Worm (Caenorhabditis elegans) whole organism, L4 larva: ENCODE data around the gene mls-2.

Source experiments
- F10B5.3 ChIP-seq: sonication (generic microtip); optimal IDR thresholded peaks from 2 replicates; lab custom pipeline; 2016; ENCODE audit warnings: mild to moderate bottlenecking, missing genetic modification characterization, missing compliant biosample characterization
- F44E2.7 ChIP-seq: fragments of 200-800 bp; sonication (Bioruptor generic); IDR thresholded peaks from 2 replicates; pipeline ENCODE4 v2.1.2; 2022; ENCODE audit warnings: missing genetic modification characterization, missing compliant biosample characterization
- Y75B8A.6 ChIP-seq: fragments of 200-800 bp; sonication (Bioruptor generic); IDR thresholded peaks from 2 replicates; pipeline ENCODE4 v1.3.6; 2022; ENCODE audit warnings: missing genetic modification reagents, missing genetic modification characterization, missing compliant biosample characterization
- ZK337.2 ChIP-seq: fragments of 200-800 bp; sonication (Bioruptor generic); IDR thresholded peaks from 2 replicates; pipeline ENCODE4 v1.3.6; 2022; ENCODE audit warnings: missing genetic modification reagents, missing genetic modification characterization, missing compliant biosample characterization
- aha-1 ChIP-seq: fragments of 150-350 bp; peaks from one replicate; lab custom pipeline; 2014; ENCODE audit warnings: missing biosample characterization, missing genetic modification characterization
- attf-4 ChIP-seq: sonication (generic microtip); optimal IDR thresholded peaks from 3 replicates; lab custom pipeline; 2017; ENCODE audit warnings: missing biosample characterization, missing genetic modification characterization
- ceh-20 ChIP-seq: fragments of 200-800 bp; sonication (Bioruptor generic); IDR thresholded peaks from 2 replicates; pipeline ENCODE4 v1.3.6; 2022; ENCODE audit warnings: missing genetic modification reagents, missing genetic modification characterization, missing compliant biosample characterization
- ceh-82 ChIP-seq: sonication (generic microtip); optimal IDR thresholded peaks from 2 replicates; lab custom pipeline; 2017; ENCODE audit warnings: missing biosample characterization, missing genetic modification characterization
- daf-16 ChIP-seq, 3 experiments: sonication (generic microtip); optimal IDR thresholded peaks; 2 replicates each; lab custom pipeline; 2016 to 2017; ENCODE audit warnings: missing genetic modification characterization in 3 of 3, missing genetic modification reagents in 3 of 3, mild to moderate bottlenecking in 2 of 3, missing compliant biosample characterization in 2 of 3, missing biosample characterization in 1 of 3, moderate library complexity in 1 of 3
- dmd-6 ChIP-seq: fragments of 200-800 bp; sonication (Bioruptor generic); IDR thresholded peaks from 2 replicates; pipeline ENCODE4 v1.3.6; 2022; ENCODE audit warnings: missing genetic modification reagents, missing genetic modification characterization, missing compliant biosample characterization
- egl-43 ChIP-seq: fragments of 200-800 bp; sonication (Bioruptor generic); IDR thresholded peaks from 2 replicates; pipeline ENCODE4 v1.3.6; 2022; ENCODE audit warnings: missing genetic modification reagents, missing genetic modification characterization, missing compliant biosample characterization
- hlh-11 ChIP-seq: fragments of 200-800 bp; sonication (Bioruptor generic); optimal IDR thresholded peaks from 2 replicates; lab custom pipeline; 2018; ENCODE audit warnings: mild to moderate bottlenecking, missing genetic modification characterization, missing compliant biosample characterization
- hlh-30 ChIP-seq: sonication (generic microtip); optimal IDR thresholded peaks from 2 replicates; lab custom pipeline; 2017; ENCODE audit warnings: antibody characterized with exemption, mild to moderate bottlenecking, missing genetic modification characterization, missing compliant biosample characterization; ENCODE audit not compliant: insufficient read depth
- hmg-1.1 ChIP-seq: fragments of 200-800 bp; sonication (Bioruptor generic); IDR thresholded peaks from 2 replicates; pipeline ENCODE4 v1.3.6; 2022; ENCODE audit warnings: missing genetic modification reagents, missing genetic modification characterization, missing compliant biosample characterization
- jun-1 ChIP-seq: fragments of 150-350 bp; optimal IDR thresholded peaks from 2 replicates; lab custom pipeline; 2014; ENCODE audit warnings: missing biosample characterization, missing genetic modification reagents, missing genetic modification characterization
- lin-29 ChIP-seq: fragments of 200-800 bp; sonication (Bioruptor generic); IDR thresholded peaks from 2 replicates; pipeline ENCODE4 v1.3.6; 2022; ENCODE audit warnings: missing genetic modification reagents, missing genetic modification characterization, missing compliant biosample characterization
- lin-38 ChIP-seq: fragments of 200-800 bp; sonication (Bioruptor generic); IDR thresholded peaks from 2 replicates; pipeline ENCODE4 v1.3.6; 2022; ENCODE audit warnings: missing genetic modification reagents, missing genetic modification characterization, missing compliant biosample characterization
- mdl-1 ChIP-seq, 2 experiments: fragments of 150-350 bp in 1 of 2; sonication (generic microtip) in 1 of 2; optimal IDR thresholded peaks; 2 replicates each; lab custom pipeline; 2014 to 2017; ENCODE audit warnings: missing biosample characterization in 2 of 2, missing genetic modification characterization in 2 of 2
- mxl-2 ChIP-seq: fragments of 200-800 bp; sonication (Bioruptor generic); conservative IDR thresholded peaks from 2 replicates; pipeline ENCODE4 v1.3.6; 2022; ENCODE audit warnings: missing genetic modification reagents, missing genetic modification characterization, missing compliant biosample characterization
- nhr-11 ChIP-seq: fragments of 150-350 bp; optimal IDR thresholded peaks from 2 replicates; lab custom pipeline; 2014; ENCODE audit warnings: missing biosample characterization, missing genetic modification characterization
- nhr-25 ChIP-seq: sonication (generic microtip); optimal IDR thresholded peaks from 2 replicates; lab custom pipeline; 2017; ENCODE audit warnings: missing genetic modification characterization, mild to moderate bottlenecking, missing compliant biosample characterization, antibody characterized with exemption, moderate library complexity, borderline replicate concordance; ENCODE audit not compliant: insufficient read depth
- nhr-41 ChIP-seq: fragments of 200-800 bp; sonication (Bioruptor generic); IDR thresholded peaks from 2 replicates; pipeline ENCODE4 v1.3.6; 2022; ENCODE audit warnings: missing genetic modification reagents, missing genetic modification characterization, missing compliant biosample characterization
- nhr-48 ChIP-seq: sonication (generic microtip); optimal IDR thresholded peaks from 2 replicates; lab custom pipeline; 2016; ENCODE audit warnings: mild to moderate bottlenecking, missing genetic modification characterization, missing compliant biosample characterization
- saeg-2 ChIP-seq: fragments of 200-800 bp; sonication (Bioruptor generic); IDR thresholded peaks from 2 replicates; pipeline ENCODE4 v1.3.6; 2022; ENCODE audit warnings: missing genetic modification reagents, missing genetic modification characterization, missing compliant biosample characterization
- skn-1 ChIP-seq: fragments of 150-350 bp; optimal IDR thresholded peaks from 2 replicates; lab custom pipeline; 2014; ENCODE audit warnings: missing biosample characterization, missing genetic modification characterization
- snpc-1.2 ChIP-seq: fragments of 200-800 bp; sonication (Bioruptor generic); IDR thresholded peaks from 2 replicates; pipeline ENCODE4 v1.3.6; 2022; ENCODE audit warnings: missing genetic modification reagents, missing genetic modification characterization, missing compliant biosample characterization
- spr-3 ChIP-seq: fragments of 200-800 bp; sonication (Bioruptor generic); optimal IDR thresholded peaks from 2 replicates; lab custom pipeline; 2018; ENCODE audit warnings: mild to moderate bottlenecking, missing genetic modification characterization, missing compliant biosample characterization
- unc-62 ChIP-seq, 3 experiments: fragments of 150-350 bp in 1 of 3; sonication (generic microtip); optimal IDR thresholded peaks in 2 of 3; peaks in 1 of 3; 1 replicate in 1 of 3; 2 replicates in 2 of 3; lab custom pipeline; 2014 to 2017; ENCODE audit warnings: missing biosample characterization in 3 of 3, missing genetic modification characterization in 3 of 3, missing genetic modification reagents in 3 of 3, missing genotype in 1 of 3
- vab-7 ChIP-seq: fragments of 200-800 bp; sonication (Bioruptor generic); IDR thresholded peaks from 2 replicates; pipeline ENCODE4 v1.3.6; 2022; ENCODE audit warnings: missing genetic modification reagents, missing genetic modification characterization, missing compliant biosample characterization
- zfp-3 ChIP-seq: fragments of 200-800 bp; sonication (Bioruptor generic); conservative IDR thresholded peaks from 2 replicates; pipeline ENCODE4 v1.3.6; 2022; ENCODE audit warnings: missing genetic modification reagents, missing genetic modification characterization, missing compliant biosample characterization

mls-2 gene

DNA sequence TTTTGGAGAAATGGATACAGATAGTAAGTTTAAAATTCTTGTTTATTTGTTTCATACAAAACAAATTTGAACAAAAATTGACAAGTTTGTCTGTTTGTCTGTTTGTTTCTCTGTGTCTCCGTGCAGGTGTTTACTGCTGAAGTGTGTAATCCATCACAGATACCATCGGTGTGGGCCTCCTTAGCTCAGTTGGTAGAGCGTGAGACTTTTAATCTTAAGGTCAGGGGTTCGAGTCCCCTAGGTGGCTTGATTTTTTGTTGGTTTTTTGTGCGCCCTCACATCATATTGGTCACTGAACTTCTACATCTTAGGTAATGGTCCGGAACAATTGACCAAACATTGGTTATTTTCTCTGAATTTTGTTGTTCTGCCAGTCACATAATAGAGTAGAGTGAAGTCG is 27.5 kb upstream of the mls-2 start (continued):
- TF ChIP-seq spr-3 (GFP tag; lab: Kevin White, UChicago) (peak; percentile 1), ceh-20 (GFP tag; lab: Robert Waterston, UW) (peak; percentile 72; the same call in 1 of the 2 replicates), nhr-11 (tag; lab: Kevin White, UChicago) (peak; percentile 6), saeg-2 (GFP tag; lab: Robert Waterston, UW) (no peak), jun-1 (tag; lab: Kevin White, UChicago) (no peak), F10B5.3 (peak; percentile 51), snpc-1.2 (GFP tag; lab: Robert Waterston, UW) (peak; percentile 90), nhr-25 (tag; lab: Kevin White, UChicago) (no peak), egl-43 (peak; percentile 92), ceh-82 (tag; lab: Kevin White, UChicago) (no peak), nhr-48 (tag; lab: Kevin White, UChicago) (peak; percentile 29), F44E2.7 (GFP tag; lab: Robert Waterston, UW) (peak; percentile 78; the same call in 1 of the 2 replicates), mxl-2 (peak; percentile 61; the same call in 1 of the 2 replicates), dmd-6 (GFP tag; lab: Robert Waterston, UW) (peak; percentile 70)

- TF ChIP-seq lin-38 (GFP tag; lab: Robert Waterston, UW): no peak
- TF ChIP-seq hmg-1.1 (GFP tag; lab: Robert Waterston, UW): 0 out of 2 replicates have a peak, but pooled peaks have one; percentile 33
Measured at ce11 chrX:4787525-4787924, 26.1 kb upstream of the mls-2 start.

ce11 chrX:4784776-4785175 is 23.3 kb upstream of the mls-2 start:
- TF ChIP-seq unc-62 (GFP tag; optimal IDR thresholded peaks at IDR 0.05 in 1 of 2; lab: Kevin White, UChicago) (peak in 1 of 2 experiments; percentile 97), unc-62 (tag; optimal IDR thresholded peaks at IDR 0.05; lab: Kevin White, UChicago) (no peak), nhr-11 (tag; lab: Kevin White, UChicago) (peak; percentile 18), daf-16 (GFP tag; optimal IDR thresholded peaks at IDR 0.05; lab: Kevin White, UChicago) (peak in 1 of 2 experiments; percentile 53), daf-16 (tag; optimal IDR thresholded peaks at IDR 0.05; lab: Kevin White, UChicago) (no peak), attf-4 (no peak)

DNA sequence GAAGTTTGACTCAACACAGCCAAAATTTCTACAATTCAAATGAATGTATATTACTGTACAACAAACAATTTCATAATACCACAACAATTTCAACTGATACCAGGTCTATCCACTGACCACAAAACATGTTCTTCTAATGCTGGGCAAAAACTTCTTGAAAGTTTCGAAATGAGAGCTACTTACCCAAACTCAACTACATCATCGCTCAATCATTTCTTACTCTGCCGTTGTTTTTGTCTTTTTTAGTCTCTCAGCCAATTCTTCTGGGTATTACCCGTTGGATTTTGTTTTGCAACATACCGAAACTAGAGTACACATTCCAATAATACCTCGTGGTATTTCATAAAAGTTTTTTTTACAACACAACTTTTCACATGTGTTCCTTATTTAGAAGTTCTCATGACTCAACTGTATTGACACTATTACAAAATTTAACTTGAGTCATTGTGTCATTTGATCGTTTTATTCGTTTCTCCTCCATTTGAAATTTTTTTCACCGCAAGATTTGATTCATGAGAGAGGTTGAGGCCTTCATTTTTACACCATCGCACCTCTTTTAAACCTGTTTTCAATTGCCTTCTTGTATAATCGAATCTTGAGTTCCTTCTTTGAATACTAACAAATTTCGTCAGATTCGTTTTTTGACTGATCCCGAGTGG is 21.8 kb upstream of the mls-2 start, which contains the start of gene F43C9.2:
Gene F43C9.2, plus strand, starts transcription at position 497 of the 659 bp plus-strand sequence.
- TF ChIP-seq aha-1 (tag; lab: Kevin White, UChicago) (peak; percentile 92), unc-62 (GFP tag; optimal IDR thresholded peaks at IDR 0.05 in 1 of 2; lab: Kevin White, UChicago) (peak in 1 of 2 experiments; percentile 56), unc-62 (tag; optimal IDR thresholded peaks at IDR 0.05; lab: Kevin White, UChicago) (no peak), hlh-30 (tag; lab: Kevin White, UChicago) (peak; percentile 17), skn-1 (tag; lab: Kevin White, UChicago) (no peak)

DNA sequence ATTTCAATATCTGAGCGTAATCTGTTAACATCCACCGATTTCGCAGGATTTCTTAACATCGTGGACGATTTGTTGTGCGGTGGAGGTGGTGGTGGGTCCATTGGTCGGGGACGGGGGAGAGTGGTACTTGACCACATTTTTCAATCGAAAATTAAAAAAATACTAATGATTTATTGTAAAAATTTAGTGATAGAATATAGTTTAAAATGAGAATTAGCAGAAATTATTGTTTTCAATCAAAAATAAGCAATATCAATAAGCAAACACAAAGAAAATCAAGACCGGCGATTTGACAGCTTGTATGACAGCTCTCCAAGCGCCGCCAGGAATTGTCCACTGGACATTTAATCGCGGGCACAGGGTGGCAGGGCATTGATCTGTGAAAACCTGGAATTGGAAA is 20.8 kb upstream of the mls-2 start, which contains the start of gene hum-10:
Gene hum-10, minus strand, starts transcription at position 101 of the 400 bp plus-strand sequence.
- no peak for TF ChIP-seq nhr-11 (tag; lab: Kevin White, UChicago)
- no peak for TF ChIP-seq mdl-1 (tag; optimal IDR thresholded peaks at IDR 0.05; lab: Kevin White, UChicago)
- no peak for TF ChIP-seq vab-7 (GFP tag; lab: Robert Waterston, UW)
- TF ChIP-seq zfp-3 (GFP tag; lab: Robert Waterston, UW): no peak
- no peak for TF ChIP-seq lin-29 (GFP tag; lab: Robert Waterston, UW)
- no peak for TF ChIP-seq nhr-41 (GFP tag; lab: Robert Waterston, UW)
- TF ChIP-seq hlh-11 (tag; lab: Kevin White, UChicago): no peak
- no peak for TF ChIP-seq ceh-82 (tag; lab: Kevin White, UChicago)
- no peak for TF ChIP-seq Y75B8A.6 (GFP tag; lab: Robert Waterston, UW)
- TF ChIP-seq ZK337.2 (GFP tag; lab: Robert Waterston, UW): no peak
